Fruit fly (Drosophila melanogaster) whole organism, embryonic: ENCODE results near the gene Cyp4d20.
A peak's percentile ranks its signal among the peaks of the same experiment; 100 is the strongest.

Source experiments
- CG13123 ChIP-seq: fragments of 200-800 bp; sonication (Bioruptor generic); optimal IDR thresholded peaks from 2 replicates; lab custom pipeline; 2016; ENCODE audit warnings: missing biosample characterization, missing genetic modification characterization
- CG18011 ChIP-seq: fragments of 200-800 bp; sonication (Bioruptor generic); optimal IDR thresholded peaks from 2 replicates; lab custom pipeline; 2017; ENCODE audit warnings: missing biosample characterization, missing genetic modification characterization, mild to moderate bottlenecking, moderate library complexity, missing genotype
- CG30403 ChIP-seq: fragments of 200-800 bp; sonication (Bioruptor generic); optimal IDR thresholded peaks from 3 replicates; lab custom pipeline; 2016; ENCODE audit warnings: missing biosample characterization, missing genetic modification characterization
- CG4707 ChIP-seq: fragments of 200-800 bp; sonication (Bioruptor generic); optimal IDR thresholded peaks from 2 replicates; lab custom pipeline; 2018; ENCODE audit warnings: missing biosample characterization, mild to moderate bottlenecking, missing genetic modification characterization, moderate library complexity
- CG7987 ChIP-seq: fragments of 200-800 bp; sonication (Bioruptor generic); optimal IDR thresholded peaks from 2 replicates; lab custom pipeline; 2018; ENCODE audit warnings: missing biosample characterization, mild to moderate bottlenecking, missing genetic modification characterization, moderate library complexity
- D ChIP-seq, 2 experiments: fragments of 200-800 bp in 1 of 2; fragments of >200 bp in 1 of 2; sonication (Bioruptor generic) in 1 of 2; optimal IDR thresholded peaks; 2 replicates in 1 of 2; 3 replicates in 1 of 2; lab custom pipeline; 2017; ENCODE audit warnings: mild to moderate bottlenecking in 1 of 2, missing biosample characterization in 1 of 2, missing genetic modification characterization in 1 of 2, missing genetic modification reagents in 1 of 2
- Usf ChIP-seq: fragments of 200-800 bp; sonication (Bioruptor generic); optimal IDR thresholded peaks from 2 replicates; lab custom pipeline; 2017; ENCODE audit warnings: missing genotype, missing biosample characterization, missing genetic modification characterization
- psq ChIP-seq: fragments of 200-800 bp; sonication (Bioruptor generic); optimal IDR thresholded peaks from 2 replicates; lab custom pipeline; 2017; ENCODE audit warnings: missing biosample characterization, missing genetic modification characterization
- unc-4 ChIP-seq: fragments of 200-800 bp; sonication (Bioruptor generic); IDR thresholded peaks from 2 replicates; pipeline ENCODE4 v1.3.6; 2022; ENCODE audit warnings: missing biosample characterization, missing genetic modification characterization; ENCODE audit not compliant: partially characterized antibody

DNA sequence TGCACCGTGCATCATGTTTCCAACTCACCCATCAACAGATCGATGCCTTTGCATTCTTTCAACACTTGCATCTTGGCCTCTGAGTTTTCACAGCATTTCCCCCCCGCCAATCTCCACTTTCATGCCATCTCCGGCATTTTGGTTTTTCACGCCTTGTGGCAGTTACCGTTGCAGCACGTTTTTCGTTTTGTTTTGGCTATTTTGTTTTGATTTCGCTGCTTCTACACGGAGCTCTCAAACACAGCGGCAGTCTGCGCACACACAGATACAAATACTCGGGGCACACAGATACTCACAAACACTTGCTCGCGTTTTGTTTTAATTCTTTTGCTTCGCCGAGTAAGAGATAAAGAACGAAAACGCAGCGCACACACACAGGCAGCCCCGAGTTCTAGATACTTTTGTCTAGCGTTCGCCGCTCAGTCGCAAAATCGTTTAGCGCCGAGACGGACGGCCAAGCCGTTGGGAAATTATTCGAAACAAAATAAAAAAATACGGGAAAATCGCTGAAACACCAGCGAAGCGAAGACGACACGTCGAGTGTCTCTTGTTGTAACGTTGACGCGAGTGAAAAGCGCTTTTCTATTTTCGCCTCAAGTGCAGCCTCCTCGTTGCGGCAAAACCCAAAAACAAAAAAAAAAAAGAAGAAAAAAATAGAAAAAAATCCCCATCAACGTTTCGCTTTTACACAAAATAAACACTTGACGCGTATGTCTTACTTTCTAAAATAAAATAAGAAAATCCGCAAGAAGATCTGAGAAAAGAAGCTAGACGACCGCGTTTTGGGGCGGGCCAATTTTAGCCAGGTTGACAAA lies 49.6 kb downstream of the Cyp4d20 start:
- no peak for TF ChIP-seq CG4707
- no peak for TF ChIP-seq D (optimal IDR thresholded peaks at IDR 0.05; lab: Kevin White, UChicago)
- no peak for TF ChIP-seq D (GFP tag; optimal IDR thresholded peaks at IDR 0.05; lab: Kevin White, UChicago)
- TF ChIP-seq unc-4 = no peak
- no peak for TF ChIP-seq CG18011
- no peak for TF ChIP-seq CG30403 (GFP tag; lab: Kevin White, UChicago)
- TF ChIP-seq CG7987 (GFP tag; lab: Kevin White, UChicago) = no peak
- peak; percentile 26 for TF ChIP-seq psq (GFP tag; lab: Kevin White, UChicago)
- no peak for TF ChIP-seq Usf (GFP tag; lab: Kevin White, UChicago)
- TF ChIP-seq CG13123 (GFP tag; lab: Kevin White, UChicago) = no peak
